Comparison of ENCODE assay signal across 3 worm cellular contexts in the genomic region with DNA sequence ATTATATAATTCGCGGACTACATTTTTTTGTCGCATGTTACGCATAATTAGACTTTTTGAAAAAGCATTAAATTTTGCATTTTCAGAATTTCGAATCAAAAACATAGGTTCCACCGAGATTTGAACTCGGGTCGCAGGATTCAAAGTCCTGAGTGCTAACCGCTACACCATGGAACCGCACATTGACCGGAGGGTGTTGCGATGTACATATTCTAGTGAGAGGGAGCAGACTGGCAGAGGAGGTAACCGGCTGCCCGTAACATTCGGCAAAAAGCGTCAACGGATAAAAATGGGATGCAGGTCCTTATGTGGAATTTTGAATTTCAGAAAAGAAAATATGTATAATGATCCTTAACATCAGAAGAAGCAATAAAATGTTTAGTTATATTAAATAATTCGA.
TF ChIP-seq lines count a peak whose summit lies in the region.

No protein-coding gene starts in this region.

TF ChIP-seq in whole organism, L1 larva, 84 proteins besides CTCF, POLR2A, EP300 and RAD21 (continued from another document):
- no peak for TF ChIP-seq efl-1 (optimal IDR thresholded peaks at IDR 0.05; lab: Kevin White, UChicago)
- TF ChIP-seq efl-1 (GFP tag; optimal IDR thresholded peaks at IDR 0.05 in 1 of 2; lab: Kevin White, UChicago): peak in 1 of 2 experiments; percentile 20
- peak; percentile 14 for TF ChIP-seq tbx-2 (tag; optimal IDR thresholded peaks at IDR 0.05; lab: Kevin White, UChicago)
- TF ChIP-seq ceh-82 (tag; optimal IDR thresholded peaks at IDR 0.05; lab: Kevin White, UChicago): peak; percentile 22 to 44 (median 37)
- TF ChIP-seq vab-15 (tag; optimal IDR thresholded peaks at IDR 0.05; lab: Kevin White, UChicago): no peak
- peak; percentile 45 for TF ChIP-seq rnt-1 (tag; optimal IDR thresholded peaks at IDR 0.05; lab: Kevin White, UChicago)
- TF ChIP-seq lsy-2 (tag; optimal IDR thresholded peaks at IDR 0.05; lab: Kevin White, UChicago): peak in 1 of 2 experiments; percentile 4
- TF ChIP-seq C16A3.4 (tag; optimal IDR thresholded peaks at IDR 0.05; lab: Kevin White, UChicago): no peak
- TF ChIP-seq alr-1 (tag; optimal IDR thresholded peaks at IDR 0.05; lab: Kevin White, UChicago; ENCODE audit: borderline replicate concordance): no peak
- TF ChIP-seq nhr-19 (GFP tag; conservative IDR thresholded peaks at IDR 0.05; lab: Robert Waterston, UW): peak; percentile 49; the same call in 1 of the 2 replicates

TF ChIP-seq in whole organism, L3 larva, 47 proteins besides CTCF, POLR2A, EP300 and RAD21 (continued from another document):
- TF ChIP-seq jun-1 (tag; optimal IDR thresholded peaks at IDR 0.05; lab: Kevin White, UChicago) (no peak), nhr-76 (tag; optimal IDR thresholded peaks at IDR 0.05; lab: Kevin White, UChicago) (no peak), nhr-23 (tag; optimal IDR thresholded peaks at IDR 0.05; lab: Kevin White, UChicago) (no peak), ztf-11 (tag; optimal IDR thresholded peaks at IDR 0.05; lab: Kevin White, UChicago) (no peak), unc-62 (GFP tag; optimal IDR thresholded peaks at IDR 0.05; lab: Kevin White, UChicago) (no peak), egl-5 (tag; optimal IDR thresholded peaks at IDR 0.05; lab: Kevin White, UChicago) (no peak), snpc-4 (tag; optimal IDR thresholded peaks at IDR 0.05; lab: Kevin White, UChicago) (no peak), ceh-9 (tag; optimal IDR thresholded peaks at IDR 0.05; lab: Kevin White, UChicago) (no peak), hmg-11 (tag; optimal IDR thresholded peaks at IDR 0.05; lab: Kevin White, UChicago) (peak; percentile 46), nhr-25 (tag; optimal IDR thresholded peaks at IDR 0.05; lab: Kevin White, UChicago) (no peak), ztf-4 (tag; optimal IDR thresholded peaks at IDR 0.05; lab: Kevin White, UChicago) (no peak), lsy-12 (tag; optimal IDR thresholded peaks at IDR 0.05; lab: Kevin White, UChicago) (no peak), lin-39 (tag; optimal IDR thresholded peaks at IDR 0.05; lab: Kevin White, UChicago) (no peak), zag-1 (tag; optimal IDR thresholded peaks at IDR 0.05; lab: Kevin White, UChicago) (no peak), nhr-28 (tag; optimal IDR thresholded peaks at IDR 0.05; lab: Kevin White, UChicago) (no peak), nhr-43 (tag; optimal IDR thresholded peaks at IDR 0.05; lab: Kevin White, UChicago; ENCODE audit: poor library complexity, severe bottlenecking) (peak; percentile 61), lin-15B (tag; optimal IDR thresholded peaks at IDR 0.05; lab: Kevin White, UChicago) (no peak), ZK546.5 (tag; optimal IDR thresholded peaks at IDR 0.05; lab: Kevin White, UChicago) (no peak), elt-2 (tag; optimal IDR thresholded peaks at IDR 0.05; lab: Kevin White, UChicago) (peak; percentile 14)

TF ChIP-seq in whole organism, young adult, 124 proteins besides CTCF, POLR2A, EP300 and RAD21 (continued from another document):
- no peak for TF ChIP-seq ztf-3 (GFP tag; optimal IDR thresholded peaks at IDR 0.05; lab: Kevin White, UChicago)
- peak; percentile 30 for TF ChIP-seq snpc-1.3 (tag; optimal IDR thresholded peaks at IDR 0.05; lab: Kevin White, UChicago; ENCODE audit: insufficient read depth)
- TF ChIP-seq madf-10 (tag; optimal IDR thresholded peaks at IDR 0.05; lab: Kevin White, UChicago): peak; percentile 74
- TF ChIP-seq nhr-27 (tag; optimal IDR thresholded peaks at IDR 0.05; lab: Kevin White, UChicago): no peak
- peak; percentile 35 for TF ChIP-seq ets-4 (GFP tag; optimal IDR thresholded peaks at IDR 0.05; lab: Kevin White, UChicago)
- peak; percentile 80 for TF ChIP-seq nhr-90 (tag; optimal IDR thresholded peaks at IDR 0.05; lab: Kevin White, UChicago)
- peak; percentile 9 for TF ChIP-seq nhr-80 (tag; optimal IDR thresholded peaks at IDR 0.05; lab: Kevin White, UChicago)
- TF ChIP-seq chd-7 (tag; optimal IDR thresholded peaks at IDR 0.05; lab: Kevin White, UChicago): no peak
- TF ChIP-seq xnd-1 (tag; optimal IDR thresholded peaks at IDR 0.05; lab: Kevin White, UChicago): no peak
- TF ChIP-seq B0261.1 (tag; optimal IDR thresholded peaks at IDR 0.05; lab: Kevin White, UChicago): peak; percentile 88
- no peak for TF ChIP-seq aptf-2 (GFP tag; conservative IDR thresholded peaks at IDR 0.05; lab: Robert Waterston, UW)
- TF ChIP-seq pha-4 (tag; optimal IDR thresholded peaks at IDR 0.05; lab: Kevin White, UChicago): no peak
- no peak for TF ChIP-seq cebp-2 (GFP tag; IDR thresholded peaks at IDR 0.05; lab: Robert Waterston, UW)
- TF ChIP-seq nfya-1 (tag; optimal IDR thresholded peaks at IDR 0.05; lab: Kevin White, UChicago; ENCODE audit: borderline replicate concordance, insufficient read depth): no peak
- peak; percentile 78 for TF ChIP-seq T07F8.4 (tag; optimal IDR thresholded peaks at IDR 0.05; lab: Kevin White, UChicago)
- no peak for TF ChIP-seq zfh-2 (GFP tag; conservative IDR thresholded peaks at IDR 0.05; lab: Robert Waterston, UW)
- TF ChIP-seq ama-1 (optimal IDR thresholded peaks at IDR 0.05; lab: Kevin White, UChicago): no peak
- TF ChIP-seq ama-1 (GFP tag; optimal IDR thresholded peaks at IDR 0.05; lab: Kevin White, UChicago): peak in 1 of 2 experiments; percentile 66
- TF ChIP-seq zim-3 (tag; optimal IDR thresholded peaks at IDR 0.05; lab: Kevin White, UChicago): peak; percentile 8
- 0 out of 2 replicates have a peak, but pooled peaks have one; percentile 9 for TF ChIP-seq lag-1 (GFP tag; IDR thresholded peaks at IDR 0.05; lab: Robert Waterston, UW)
- TF ChIP-seq rec-8 (tag; optimal IDR thresholded peaks at IDR 0.05; lab: Kevin White, UChicago): peak; percentile 45 to 61
- peak; percentile 38; the same call in 1 of the 2 replicates for TF ChIP-seq D2030.7 (GFP tag; IDR thresholded peaks at IDR 0.05; lab: Robert Waterston, UW)
- peak; percentile 72 for TF ChIP-seq pbrm-1 (GFP tag; IDR thresholded peaks at IDR 0.05; lab: Robert Waterston, UW)
- peak; percentile 73 for TF ChIP-seq hmg-1.2 (GFP tag; IDR thresholded peaks at IDR 0.05; lab: Robert Waterston, UW)
- TF ChIP-seq let-526 (GFP tag; IDR thresholded peaks at IDR 0.05; lab: Robert Waterston, UW): peak; percentile 70; the same call in 1 of the 2 replicates
- TF ChIP-seq cebp-1 (GFP tag; IDR thresholded peaks at IDR 0.05; lab: Robert Waterston, UW): no peak
- no peak for TF ChIP-seq cebp-1 (tag; optimal IDR thresholded peaks at IDR 0.05; lab: Kevin White, UChicago)
- peak; percentile 38 for TF ChIP-seq T26A5.8 (tag; optimal IDR thresholded peaks at IDR 0.05; lab: Kevin White, UChicago)
- no peak for TF ChIP-seq mel-28 (tag; optimal IDR thresholded peaks at IDR 0.05; lab: Kevin White, UChicago; ENCODE audit: borderline replicate concordance)
- 0 out of 2 replicates have a peak, but pooled peaks have one; percentile 35 for TF ChIP-seq madf-3 (GFP tag; IDR thresholded peaks at IDR 0.05; lab: Robert Waterston, UW)
- TF ChIP-seq tbp1 (GFP tag; optimal IDR thresholded peaks at IDR 0.05; lab: Kevin White, UChicago): peak; percentile 92
- TF ChIP-seq ztf-26 (tag; optimal IDR thresholded peaks at IDR 0.05; lab: Kevin White, UChicago): peak; percentile 35
- TF ChIP-seq Y56A3A.18 (GFP tag; IDR thresholded peaks at IDR 0.05; lab: Robert Waterston, UW): 0 out of 2 replicates have a peak, but pooled peaks have one; percentile 58
- TF ChIP-seq rpc-1 (optimal IDR thresholded peaks at IDR 0.05; lab: Kevin White, UChicago): peak; percentile 89
- peak; percentile 92 for TF ChIP-seq rpc-1 (tag; optimal IDR thresholded peaks at IDR 0.05; lab: Kevin White, UChicago)
- 0 out of 2 replicates have a peak, but pooled peaks have one; percentile 46 for TF ChIP-seq ztf-25 (GFP tag; IDR thresholded peaks at IDR 0.05; lab: Robert Waterston, UW)
- TF ChIP-seq egl-18 (GFP tag; IDR thresholded peaks at IDR 0.05; lab: Robert Waterston, UW): peak; percentile 48; the same call in 1 of the 2 replicates
